Fruit fly (Drosophila melanogaster): ENCODE measurements around the gene toc.
A peak's percentile ranks its signal among the peaks of the same experiment; 100 is the strongest.

toc gene

dm6 chr2L:3105895-3106294 is 38.7 kb downstream of the toc start (continued):
- TF ChIP-seq CG11504 (tag; optimal IDR thresholded peaks at IDR 0.05) (peak; percentile 50), stc (GFP tag; IDR thresholded peaks at IDR 0.05) (peak; percentile 34; the same call in 1 of the 2 replicates), CG10565 (GFP tag; optimal IDR thresholded peaks at IDR 0.05) (no peak), ind (GFP tag; optimal IDR thresholded peaks at IDR 0.05) (peak; percentile 10), sens (GFP tag) (peak; percentile 91)

DNA sequence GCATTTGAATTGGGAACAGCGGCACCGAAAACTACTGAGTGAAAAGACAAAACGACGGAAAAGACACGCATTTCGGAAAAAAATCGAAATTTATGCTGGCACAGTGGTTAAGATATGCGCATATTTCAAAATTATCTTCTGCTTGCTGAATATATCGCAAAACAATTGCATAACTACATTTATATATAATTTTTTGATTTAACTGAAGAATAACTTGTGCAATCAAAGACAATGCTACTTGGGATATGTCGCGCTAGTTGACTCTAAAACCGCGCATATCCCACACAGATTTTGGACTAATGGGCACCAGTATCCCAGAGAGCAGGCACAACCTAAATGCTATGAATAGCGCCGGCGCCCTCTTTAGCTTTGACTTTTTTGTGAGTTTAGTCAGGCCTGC is 43.8 kb downstream of the toc start:
- TF ChIP-seq kay (GFP tag; optimal IDR thresholded peaks at IDR 0.05): no peak
- no peak for TF ChIP-seq Meics (GFP tag; optimal IDR thresholded peaks at IDR 0.05)
- TF ChIP-seq stc (GFP tag; IDR thresholded peaks at IDR 0.05): peak; percentile 83
- TF ChIP-seq CG31441 (GFP tag; IDR thresholded peaks at IDR 0.05): peak; percentile 52
- TF ChIP-seq PHDP (tag; optimal IDR thresholded peaks at IDR 0.05): peak; percentile 28
- TF ChIP-seq Antp (GFP tag; optimal IDR thresholded peaks at IDR 0.05): peak; percentile 12
- no peak for TF ChIP-seq CG18619 (GFP tag; optimal IDR thresholded peaks at IDR 0.05)
- TF ChIP-seq CG13894 (tag; optimal IDR thresholded peaks at IDR 0.05): no peak
- TF ChIP-seq az2 (GFP tag; optimal IDR thresholded peaks at IDR 0.05): peak; percentile 40
- TF ChIP-seq sob (GFP tag; IDR thresholded peaks at IDR 0.05): peak; percentile 40; the same call in 1 of the 2 replicates
- TF ChIP-seq HLHmδ (GFP tag; optimal IDR thresholded peaks at IDR 0.05): no peak
- no peak for TF ChIP-seq eyg (GFP tag; optimal IDR thresholded peaks at IDR 0.05)
- TF ChIP-seq fd102C (GFP tag; optimal IDR thresholded peaks at IDR 0.05): no peak
- TF ChIP-seq nerfin-1 (tag; optimal IDR thresholded peaks at IDR 0.05): peak; percentile 18
- peak; percentile 82 for TF ChIP-seq Med (GFP tag)
- TF ChIP-seq NfI (GFP tag; optimal IDR thresholded peaks at IDR 0.05): peak; percentile 36
- TF ChIP-seq CG12391 (tag; optimal IDR thresholded peaks at IDR 0.05): peak; percentile 37
- TF ChIP-seq CG12219 (GFP tag; optimal IDR thresholded peaks at IDR 0.05): peak; percentile 52
- peak; percentile 62 for TF ChIP-seq H2.0 (GFP tag; IDR thresholded peaks at IDR 0.05)
- peak; percentile 60; the same call in 1 of the 2 replicates for TF ChIP-seq CG5953 (GFP tag; IDR thresholded peaks at IDR 0.05)
- TF ChIP-seq Gug (GFP tag; IDR thresholded peaks at IDR 0.05): peak; percentile 40; the same call in 2 of the 4 replicates
- TF ChIP-seq CG10274 (GFP tag; optimal IDR thresholded peaks at IDR 0.05): peak; percentile 7
- TF ChIP-seq ham (GFP tag; IDR thresholded peaks at IDR 0.05): no peak
- TF ChIP-seq CG1603 (tag; optimal IDR thresholded peaks at IDR 0.05): peak; percentile 35
- peak; percentile 28; the same call in 1 of the 2 replicates for TF ChIP-seq onecut (GFP tag; IDR thresholded peaks at IDR 0.05)
- TF ChIP-seq CG10979 (tag; optimal IDR thresholded peaks at IDR 0.05): peak; percentile 32
- peak; percentile 73 for TF ChIP-seq CG32772 (GFP tag; IDR thresholded peaks at IDR 0.05)
- TF ChIP-seq Blimp-1 (GFP tag; optimal IDR thresholded peaks at IDR 0.05): peak; percentile 52
- TF ChIP-seq Dek (tag; optimal IDR thresholded peaks at IDR 0.05): no peak
- TF ChIP-seq Optix (GFP tag; IDR thresholded peaks at IDR 0.05): peak; percentile 55; the same call in 1 of the 3 replicates
- peak; percentile 54 for TF ChIP-seq ara (GFP tag; IDR thresholded peaks at IDR 0.05)
- no peak for TF ChIP-seq Mad (GFP tag; optimal IDR thresholded peaks at IDR 0.05)
- no peak for TF ChIP-seq h (optimal IDR thresholded peaks at IDR 0.05)
- TF ChIP-seq seq (GFP tag; IDR thresholded peaks at IDR 0.05): peak; percentile 57
- TF ChIP-seq CG7786 (GFP tag; optimal IDR thresholded peaks at IDR 0.05): peak; percentile 10
- TF ChIP-seq ind (GFP tag; optimal IDR thresholded peaks at IDR 0.05): peak; percentile 23
- peak; percentile 76 for TF ChIP-seq Ptx1 (GFP tag; IDR thresholded peaks at IDR 0.05)
- no peak for TF ChIP-seq CG2120 (GFP tag; optimal IDR thresholded peaks at IDR 0.05)
- 0 out of 3 replicates have a peak, but pooled peaks have one; percentile 8 for TF ChIP-seq z (GFP tag; IDR thresholded peaks at IDR 0.05)
- peak; percentile 59; the same call in 2 of the 3 replicates for TF ChIP-seq CG17361 (GFP tag; IDR thresholded peaks at IDR 0.05)
- no peak for TF ChIP-seq shn (GFP tag; optimal IDR thresholded peaks at IDR 0.05)
- no peak for TF ChIP-seq CG8478 (optimal IDR thresholded peaks at IDR 0.05)
- 0 out of 2 replicates have a peak, but pooled peaks have one; percentile 9 for TF ChIP-seq CG7372 (GFP tag; IDR thresholded peaks at IDR 0.05)
- 0 out of 2 replicates have a peak, but pooled peaks have one; percentile 26 for TF ChIP-seq CG4730 (GFP tag; IDR thresholded peaks at IDR 0.05)
- TF ChIP-seq CG16863 (GFP tag; optimal IDR thresholded peaks at IDR 0.05): peak; percentile 51
- TF ChIP-seq pan (optimal IDR thresholded peaks at IDR 0.05): no peak
- peak in 1 of 2 experiments; percentile 75 for TF ChIP-seq pan (GFP tag; optimal IDR thresholded peaks at IDR 0.05 in 1 of 2, IDR thresholded peaks at IDR 0.05 in 1 of 2)
